Fruit fly (Drosophila melanogaster): ENCODE data around the gene Vsp37A.

DNA sequence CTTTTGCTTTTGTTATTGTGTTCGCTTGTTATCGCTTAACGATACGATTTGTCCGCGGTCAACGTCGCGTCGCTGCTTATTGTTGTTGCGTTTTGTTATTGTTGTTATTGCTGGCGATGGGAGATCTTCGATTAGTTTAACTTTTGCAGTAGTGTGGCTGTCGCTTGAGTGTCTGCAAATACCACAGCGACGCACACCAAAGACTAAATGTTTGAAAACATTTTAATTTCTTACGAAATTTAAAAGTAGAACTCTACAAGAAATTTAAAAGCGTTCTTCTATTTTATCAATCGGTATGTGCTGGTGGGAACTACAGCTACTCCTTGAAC is 1.3 kb upstream of the Vsp37A start, which contains the start of gene spdi:
- TF ChIP-seq pan (optimal IDR thresholded peaks at IDR 0.05) = no peak
- TF ChIP-seq psq (optimal IDR thresholded peaks at IDR 0.05) = no peak

Measured in whole organism.